Worm (Caenorhabditis elegans) whole organism, L3 larva: ENCODE results near the gene nuaf-1.

Source experiments
- R02D3.7 ChIP-seq: fragments of 150-350 bp; optimal IDR thresholded peaks from 2 replicates; lab custom pipeline; 2014; ENCODE audit warnings: missing biosample characterization, missing genetic modification characterization
- ZK546.5 ChIP-seq: sonication (generic microtip); optimal IDR thresholded peaks from 2 replicates; lab custom pipeline; 2017; ENCODE audit warnings: missing biosample characterization, missing genetic modification characterization
- aly-2 ChIP-seq: fragments of 150-350 bp; optimal IDR thresholded peaks from 2 replicates; lab custom pipeline; 2014; ENCODE audit warnings: missing biosample characterization, missing genetic modification characterization
- ama-1 ChIP-seq: fragments of 150-350 bp; optimal IDR thresholded peaks from 2 replicates; lab custom pipeline; 2018
- ceh-28 ChIP-seq: fragments of 150-350 bp; optimal IDR thresholded peaks from 2 replicates; lab custom pipeline; 2014; ENCODE audit warnings: missing biosample characterization, missing genetic modification reagents, missing genetic modification characterization
- ceh-82 ChIP-seq: fragments of 150-350 bp; optimal IDR thresholded peaks from 2 replicates; lab custom pipeline; 2014; ENCODE audit warnings: missing biosample characterization, missing genetic modification characterization
- ceh-9 ChIP-seq: sonication (generic microtip); optimal IDR thresholded peaks from 2 replicates; lab custom pipeline; 2018; ENCODE audit warnings: missing biosample characterization, missing genetic modification characterization
- daf-12 ChIP-seq: fragments of 150-350 bp; optimal IDR thresholded peaks from 2 replicates; lab custom pipeline; 2014; ENCODE audit warnings: missing biosample characterization, missing genetic modification reagents, missing genetic modification characterization
- egl-27 ChIP-seq: sonication (generic microtip); optimal IDR thresholded peaks from 4 replicates; lab custom pipeline; 2017; ENCODE audit warnings: missing biosample characterization, missing genetic modification reagents, missing genetic modification characterization
- egl-5 ChIP-seq: fragments of 150-350 bp; optimal IDR thresholded peaks from 2 replicates; lab custom pipeline; 2017; ENCODE audit warnings: missing biosample characterization, missing genetic modification reagents, missing genetic modification characterization, inconsistent platforms
- elt-2 ChIP-seq: sonication (generic microtip); optimal IDR thresholded peaks from 2 replicates; lab custom pipeline; 2016; ENCODE audit warnings: missing genetic modification reagents, mild to moderate bottlenecking, missing genetic modification characterization, missing compliant biosample characterization
- eor-1 ChIP-seq, 2 experiments: fragments of 150-350 bp; optimal IDR thresholded peaks; 2 replicates each; lab custom pipeline; 2014 to 2018; ENCODE audit warnings: missing biosample characterization in 2 of 2, missing genetic modification characterization in 2 of 2
- fkh-10 ChIP-seq: sonication (generic microtip); optimal IDR thresholded peaks from 2 replicates; lab custom pipeline; 2017; ENCODE audit warnings: missing biosample characterization, missing genetic modification reagents, missing genetic modification characterization
- fkh-2 ChIP-seq: fragments of 150-350 bp; optimal IDR thresholded peaks from 2 replicates; lab custom pipeline; 2014; ENCODE audit warnings: missing biosample characterization, missing genetic modification reagents, missing genetic modification characterization
- fos-1 ChIP-seq: fragments of 150-350 bp; optimal IDR thresholded peaks from 2 replicates; lab custom pipeline; 2014; ENCODE audit warnings: missing biosample characterization, missing genetic modification characterization
- hmg-11 ChIP-seq: sonication (generic microtip); optimal IDR thresholded peaks from 2 replicates; lab custom pipeline; 2016; ENCODE audit warnings: missing genetic modification characterization, missing compliant biosample characterization
- lin-15B ChIP-seq: fragments of 150-350 bp; optimal IDR thresholded peaks from 2 replicates; lab custom pipeline; 2014; ENCODE audit warnings: missing biosample characterization, missing genetic modification characterization
- lin-39 ChIP-seq: fragments of 150-350 bp; optimal IDR thresholded peaks from 2 replicates; lab custom pipeline; 2018; ENCODE audit warnings: missing biosample characterization, missing genetic modification reagents, missing genetic modification characterization
- mdl-1 ChIP-seq: fragments of 150-350 bp; optimal IDR thresholded peaks from 2 replicates; lab custom pipeline; 2014; ENCODE audit warnings: missing biosample characterization, missing genetic modification characterization
- nfya-1 ChIP-seq: sonication (generic microtip); optimal IDR thresholded peaks from 2 replicates; lab custom pipeline; 2017; ENCODE audit warnings: missing genetic modification characterization, mild to moderate bottlenecking, missing compliant biosample characterization, antibody characterized with exemption, moderate library complexity; ENCODE audit not compliant: insufficient read depth
- nhr-11 ChIP-seq: fragments of 150-350 bp; optimal IDR thresholded peaks from 2 replicates; lab custom pipeline; 2014; ENCODE audit warnings: missing biosample characterization, missing genetic modification characterization
- nhr-12 ChIP-seq: fragments of 150-350 bp; optimal IDR thresholded peaks from 2 replicates; lab custom pipeline; 2014; ENCODE audit warnings: missing biosample characterization, missing genetic modification characterization
- nhr-23 ChIP-seq: fragments of 150-350 bp; optimal IDR thresholded peaks from 2 replicates; lab custom pipeline; 2014; ENCODE audit warnings: missing biosample characterization, missing genetic modification reagents, missing genetic modification characterization
- nhr-237 ChIP-seq: fragments of 150-350 bp; optimal IDR thresholded peaks from 2 replicates; lab custom pipeline; 2014; ENCODE audit warnings: missing biosample characterization, missing genetic modification characterization
- nhr-28 ChIP-seq: fragments of 150-350 bp; optimal IDR thresholded peaks from 2 replicates; lab custom pipeline; 2014; ENCODE audit warnings: missing biosample characterization, missing genetic modification characterization
- nhr-43 ChIP-seq: sonication (generic microtip); optimal IDR thresholded peaks from 2 replicates; lab custom pipeline; 2016; ENCODE audit warnings: mild to moderate bottlenecking, missing genetic modification characterization, missing compliant biosample characterization; ENCODE audit not compliant: poor library complexity, severe bottlenecking
- nhr-67 ChIP-seq: fragments of 150-350 bp; optimal IDR thresholded peaks from 2 replicates; lab custom pipeline; 2014; ENCODE audit warnings: missing biosample characterization, missing genetic modification characterization
- nhr-76 ChIP-seq: fragments of 150-350 bp; sonication (generic microtip); optimal IDR thresholded peaks from 5 replicates; lab custom pipeline; 2014; ENCODE audit warnings: missing biosample characterization, missing genetic modification characterization
- pha-4 ChIP-seq: fragments of 150-350 bp; optimal IDR thresholded peaks from 2 replicates; lab custom pipeline; 2014; ENCODE audit warnings: missing biosample characterization, missing genetic modification reagents, missing genetic modification characterization
- pqm-1 ChIP-seq: fragments of 150-350 bp; optimal IDR thresholded peaks from 2 replicates; lab custom pipeline; 2017; ENCODE audit warnings: missing biosample characterization, missing genetic modification characterization, inconsistent platforms
- sea-2 ChIP-seq: fragments of 150-350 bp; sonication (generic microtip); optimal IDR thresholded peaks from 4 replicates; lab custom pipeline; 2014; ENCODE audit warnings: missing biosample characterization, missing genetic modification reagents, missing genetic modification characterization
- skn-1 ChIP-seq: fragments of 150-350 bp; optimal IDR thresholded peaks from 2 replicates; lab custom pipeline; 2014; ENCODE audit warnings: missing biosample characterization, missing genetic modification characterization
- tbx-2 ChIP-seq: sonication (generic microtip); optimal IDR thresholded peaks from 2 replicates; lab custom pipeline; 2016; ENCODE audit warnings: mild to moderate bottlenecking, missing genetic modification characterization, missing compliant biosample characterization
- unc-39 ChIP-seq: sonication (generic microtip); optimal IDR thresholded peaks from 4 replicates; lab custom pipeline; 2017; ENCODE audit warnings: missing biosample characterization, missing genetic modification characterization
- unc-62 ChIP-seq: fragments of 150-350 bp; sonication (generic microtip); optimal IDR thresholded peaks from 4 replicates; lab custom pipeline; 2014; ENCODE audit warnings: missing biosample characterization, missing genetic modification reagents, missing genetic modification characterization
- zag-1 ChIP-seq: fragments of 150-350 bp; optimal IDR thresholded peaks from 2 replicates; lab custom pipeline; 2014; ENCODE audit warnings: missing biosample characterization, missing genetic modification characterization
- ztf-4 ChIP-seq: fragments of 150-350 bp; optimal IDR thresholded peaks from 2 replicates; lab custom pipeline; 2014; ENCODE audit warnings: missing biosample characterization, missing genetic modification characterization

Gene nuaf-1

DNA sequence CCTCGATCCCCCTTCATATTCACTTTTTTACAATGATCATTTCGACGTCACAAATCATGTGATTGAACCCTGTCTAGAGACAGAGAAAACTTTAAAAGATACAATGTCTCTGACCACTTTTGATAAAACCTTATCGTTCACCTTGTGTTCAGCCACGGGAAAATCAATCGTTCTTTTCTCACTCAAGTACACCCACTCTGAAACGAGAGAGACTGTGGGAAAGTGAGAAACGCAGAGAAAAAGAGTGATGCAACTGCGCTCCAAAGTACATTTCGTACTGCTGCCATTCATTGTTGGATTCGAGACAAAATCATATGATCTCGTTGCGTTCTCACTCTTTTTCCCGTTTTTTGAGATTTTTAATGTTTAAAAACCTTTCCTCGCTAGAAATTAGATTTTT, 3.2 kb downstream of the nuaf-1 start (continued):
- TF ChIP-seq fos-1 (tag; lab: Kevin White, UChicago) (no peak), ZK546.5 (tag; lab: Kevin White, UChicago) (no peak), elt-2 (peak; percentile 94), nhr-76 (peak; percentile 90), ztf-4 (tag; lab: Kevin White, UChicago) (peak; percentile 0), mdl-1 (peak; percentile 39), ceh-9 (no peak), egl-27 (tag; lab: Kevin White, UChicago) (peak; percentile 28), egl-5 (tag; lab: Kevin White, UChicago) (peak; percentile 57), skn-1 (peak; percentile 11), unc-62 (GFP tag; lab: Kevin White, UChicago) (peak; percentile 38), nhr-67 (tag; lab: Kevin White, UChicago) (no peak), pha-4 (peak; percentile 93), aly-2 (tag; lab: Kevin White, UChicago) (no peak), nfya-1 (tag; lab: Kevin White, UChicago) (peak; percentile 92), fkh-2 (tag; lab: Kevin White, UChicago) (no peak), nhr-23 (tag; lab: Kevin White, UChicago) (peak; percentile 93), sea-2 (GFP tag; lab: Kevin White, UChicago) (no peak), fkh-10 (GFP tag; lab: Kevin White, UChicago) (no peak), hmg-11 (tag; lab: Kevin White, UChicago) (peak; percentile 76), unc-39 (tag; lab: Kevin White, UChicago) (no peak), lin-39 (tag; lab: Kevin White, UChicago) (peak; percentile 90), nhr-237 (tag; lab: Kevin White, UChicago) (no peak)
- TF ChIP-seq, all 47 proteins: peak for 26

DNA sequence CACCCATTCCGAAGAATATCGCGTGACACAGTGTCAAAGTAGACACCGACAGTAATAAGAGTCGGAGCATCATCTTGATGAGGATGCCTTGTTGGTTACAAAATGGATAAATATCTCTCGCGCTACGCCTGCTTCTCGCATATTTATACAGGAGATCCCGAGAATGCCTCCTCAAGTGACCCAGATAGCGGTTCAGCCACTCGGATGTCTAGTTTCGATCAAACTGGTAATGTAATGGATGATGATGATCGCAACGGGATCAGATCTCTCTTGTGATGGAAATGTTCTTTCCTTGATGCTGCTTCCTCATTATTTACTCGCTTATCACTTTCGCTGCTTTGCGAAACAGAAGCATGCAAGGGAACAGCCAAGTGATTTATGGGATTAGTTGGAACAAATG, 4.6 kb downstream of the nuaf-1 start, which contains the start of gene grl-17:
Gene grl-17, minus strand, starts transcription at position 101 of the 400 bp plus-strand sequence.
- TF ChIP-seq nhr-76, result no peak
- TF ChIP-seq skn-1, result no peak
- TF ChIP-seq egl-5 (tag; lab: Kevin White, UChicago), result no peak
- no peak for TF ChIP-seq eor-1 (tag; optimal IDR thresholded peaks at IDR 0.05; lab: Kevin White, UChicago)
- TF ChIP-seq hmg-11 (tag; lab: Kevin White, UChicago), result no peak
- no peak for TF ChIP-seq nhr-43 (tag; lab: Kevin White, UChicago)
- no peak for TF ChIP-seq daf-12 (tag; lab: Kevin White, UChicago)
- no peak for TF ChIP-seq zag-1 (tag; lab: Kevin White, UChicago)
- no peak for TF ChIP-seq R02D3.7 (tag; lab: Kevin White, UChicago)
- TF ChIP-seq ceh-82, result no peak
- TF ChIP-seq fkh-2 (tag; lab: Kevin White, UChicago), result no peak
- TF ChIP-seq ceh-28 (tag; lab: Kevin White, UChicago), result no peak
- no peak for TF ChIP-seq elt-2
- TF ChIP-seq nhr-11 (tag; lab: Kevin White, UChicago), result no peak
- TF ChIP-seq unc-39 (tag; lab: Kevin White, UChicago), result no peak
- TF ChIP-seq pqm-1 (tag; lab: Kevin White, UChicago), result no peak
- no peak for TF ChIP-seq ama-1 (lab: Kevin White, UChicago)
- TF ChIP-seq unc-62 (GFP tag; lab: Kevin White, UChicago), result no peak
- TF ChIP-seq egl-27 (tag; lab: Kevin White, UChicago), result no peak
- TF ChIP-seq ZK546.5 (tag; lab: Kevin White, UChicago), result no peak

DNA sequence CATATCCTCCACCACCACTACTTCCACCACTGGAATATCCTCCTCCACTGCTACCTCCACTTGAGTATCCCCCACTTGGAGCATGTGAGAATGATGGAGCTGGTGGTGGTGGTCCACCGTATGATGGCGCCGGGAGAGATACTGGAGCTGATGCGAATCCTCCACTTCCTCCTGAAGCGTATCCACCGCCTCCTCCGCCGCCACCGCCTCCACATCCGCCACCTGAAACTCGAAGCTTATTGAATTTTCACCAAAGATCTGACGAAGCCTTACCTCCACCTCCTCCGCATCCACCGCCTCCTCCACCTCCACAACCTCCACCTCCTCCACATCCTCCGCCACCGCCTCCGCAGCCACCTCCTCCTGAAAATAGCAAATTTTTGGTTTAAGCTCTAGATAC, 5.7 kb downstream of the nuaf-1 start:
- TF ChIP-seq ama-1 (lab: Kevin White, UChicago) (no peak), fos-1 (tag; lab: Kevin White, UChicago) (no peak), nhr-12 (tag; lab: Kevin White, UChicago) (no peak), R02D3.7 (tag; lab: Kevin White, UChicago) (no peak), tbx-2 (tag; lab: Kevin White, UChicago) (no peak), nhr-23 (tag; lab: Kevin White, UChicago) (no peak), nhr-67 (tag; lab: Kevin White, UChicago) (no peak), pha-4 (no peak), nfya-1 (tag; lab: Kevin White, UChicago) (no peak), nhr-28 (tag; lab: Kevin White, UChicago) (no peak), mdl-1 (no peak), lin-15B (no peak), skn-1 (no peak), nhr-237 (tag; lab: Kevin White, UChicago) (no peak), daf-12 (tag; lab: Kevin White, UChicago) (no peak), nhr-43 (tag; lab: Kevin White, UChicago) (no peak)
